Fruit fly (Drosophila melanogaster) whole organism, embryonic: ENCODE data around the gene Idh3g.

Experiments used
- Adf1 ChIP-seq: fragments of 200-800 bp; sonication (Bioruptor generic); IDR thresholded peaks from 2 replicates; pipeline ENCODE4 v1.3.6; 2022; ENCODE audit warnings: missing biosample characterization, missing genetic modification characterization
- B-H1 ChIP-seq: fragments of 200-800 bp; sonication (Bioruptor generic); IDR thresholded peaks from 3 replicates; pipeline ENCODE4 v1.3.6; 2022; ENCODE audit warnings: missing biosample characterization, missing genetic modification characterization
- CG10366 ChIP-seq: fragments of 200-800 bp; sonication (Bioruptor generic); IDR thresholded peaks from 2 replicates; pipeline ENCODE4 v1.3.6; 2022; ENCODE audit warnings: missing biosample characterization, missing genetic modification characterization
- CG10979 ChIP-seq: fragments of 200-800 bp; sonication (Bioruptor generic); optimal IDR thresholded peaks from 2 replicates; lab custom pipeline; 2018; ENCODE audit warnings: missing biosample characterization, mild to moderate bottlenecking, missing genetic modification characterization, moderate library complexity
- CG11723 ChIP-seq: fragments of 200-800 bp; sonication (Bioruptor generic); optimal IDR thresholded peaks from 2 replicates; lab custom pipeline; 2017; ENCODE audit warnings: missing biosample characterization, mild to moderate bottlenecking, missing genetic modification characterization
- CG12104 ChIP-seq: fragments of 200-800 bp; sonication (Bioruptor generic); optimal IDR thresholded peaks from 3 replicates; lab custom pipeline; 2016; ENCODE audit warnings: missing biosample characterization, missing genetic modification characterization
- CG12769 ChIP-seq: fragments of 200-800 bp; sonication (Bioruptor generic); optimal IDR thresholded peaks from 2 replicates; lab custom pipeline; 2019; ENCODE audit warnings: missing biosample characterization, mild to moderate bottlenecking, missing genetic modification characterization, moderate library complexity
- CG13296 ChIP-seq: fragments of 200-800 bp; sonication (Bioruptor generic); optimal IDR thresholded peaks from 3 replicates; lab custom pipeline; 2018; ENCODE audit warnings: missing biosample characterization, mild to moderate bottlenecking, missing genetic modification characterization
- CG14710 ChIP-seq: fragments of 200-800 bp; sonication (Bioruptor generic); optimal IDR thresholded peaks from 3 replicates; lab custom pipeline; 2019; ENCODE audit warnings: missing biosample characterization, mild to moderate bottlenecking, missing genetic modification characterization, moderate library complexity
- CG14965 ChIP-seq: fragments of 200-800 bp; sonication (Bioruptor generic); optimal IDR thresholded peaks from 2 replicates; lab custom pipeline; 2016; ENCODE audit warnings: missing biosample characterization, missing genetic modification characterization, borderline replicate concordance
- CG15514 ChIP-seq: fragments of 200-800 bp; sonication (Bioruptor generic); optimal IDR thresholded peaks from 3 replicates; lab custom pipeline; 2017; ENCODE audit warnings: missing biosample characterization, missing genetic modification characterization, mild to moderate bottlenecking, moderate library complexity, missing genetic modification reagents
- CG1792 ChIP-seq: fragments of 200-800 bp; sonication (Bioruptor generic); optimal IDR thresholded peaks from 2 replicates; lab custom pipeline; 2016; ENCODE audit warnings: missing biosample characterization, missing genetic modification characterization
- CG30431 ChIP-seq: fragments of 200-800 bp; sonication (Bioruptor generic); optimal IDR thresholded peaks from 2 replicates; lab custom pipeline; 2017; ENCODE audit warnings: missing biosample characterization, missing genetic modification characterization
- CG31388 ChIP-seq: fragments of 200-800 bp; sonication (Bioruptor generic); optimal IDR thresholded peaks from 2 replicates; lab custom pipeline; 2016; ENCODE audit warnings: missing biosample characterization, missing genetic modification characterization
- CG4282 ChIP-seq: fragments of 200-800 bp; sonication (Bioruptor generic); optimal IDR thresholded peaks from 2 replicates; lab custom pipeline; 2016; ENCODE audit warnings: missing biosample characterization, missing genetic modification characterization
- CG43689 ChIP-seq: fragments of 200-800 bp; sonication (Bioruptor generic); IDR thresholded peaks from 2 replicates; pipeline ENCODE4 v1.3.6; 2022; ENCODE audit warnings: missing biosample characterization, missing genetic modification characterization
- CG4404 ChIP-seq: fragments of 200-800 bp; sonication (Bioruptor generic); IDR thresholded peaks from 2 replicates; pipeline ENCODE4 v1.3.6; 2022; ENCODE audit warnings: missing biosample characterization, missing genetic modification characterization
- CG6175 ChIP-seq: fragments of 200-800 bp; sonication (Bioruptor generic); IDR thresholded peaks from 3 replicates; pipeline ENCODE4 v1.3.6; 2022; ENCODE audit warnings: missing biosample characterization, missing genetic modification characterization
- CG6654 ChIP-seq: fragments of 200-800 bp; sonication (Bioruptor generic); optimal IDR thresholded peaks from 2 replicates; lab custom pipeline; 2017; ENCODE audit warnings: missing biosample characterization, mild to moderate bottlenecking, missing genetic modification characterization
- CG9876 ChIP-seq: fragments of 200-800 bp; sonication (Bioruptor generic); optimal IDR thresholded peaks from 2 replicates; lab custom pipeline; 2016; ENCODE audit warnings: missing biosample characterization, missing genetic modification characterization
- CrebB ChIP-seq: fragments of 200-800 bp; sonication (Bioruptor generic); optimal IDR thresholded peaks from 3 replicates; lab custom pipeline; 2018; ENCODE audit warnings: missing biosample characterization, mild to moderate bottlenecking, missing genetic modification characterization
- D ChIP-seq, 2 experiments: fragments of 200-800 bp in 1 of 2; fragments of >200 bp in 1 of 2; sonication (Bioruptor generic) in 1 of 2; optimal IDR thresholded peaks; 2 replicates in 1 of 2; 3 replicates in 1 of 2; lab custom pipeline; 2017; ENCODE audit warnings: mild to moderate bottlenecking in 1 of 2, missing biosample characterization in 1 of 2, missing genetic modification characterization in 1 of 2, missing genetic modification reagents in 1 of 2
- Dfd ChIP-seq, 2 experiments: fragments of >200 bp; optimal IDR thresholded peaks; 2 replicates each; lab custom pipeline; 2017; ENCODE audit warnings: missing biosample characterization in 2 of 2, missing genetic modification characterization in 2 of 2
- Dref ChIP-seq: fragments of 200-800 bp; sonication (Bioruptor generic); IDR thresholded peaks from 2 replicates; pipeline ENCODE4 v1.3.6; 2022; ENCODE audit warnings: missing biosample characterization, missing genetic modification characterization
- Ets97D ChIP-seq: fragments of 200-800 bp; sonication (Bioruptor generic); optimal IDR thresholded peaks from 3 replicates; lab custom pipeline; 2016; ENCODE audit warnings: missing biosample characterization, missing genetic modification characterization
- Fer2 ChIP-seq: fragments of 200-800 bp; sonication (Bioruptor generic); optimal IDR thresholded peaks from 2 replicates; lab custom pipeline; 2018; ENCODE audit warnings: missing biosample characterization, mild to moderate bottlenecking, missing genetic modification characterization, moderate library complexity
- HLHmδ ChIP-seq: fragments of 200-800 bp; sonication (Bioruptor generic); optimal IDR thresholded peaks from 2 replicates; lab custom pipeline; 2018; ENCODE audit warnings: missing biosample characterization, mild to moderate bottlenecking, missing genetic modification characterization, moderate library complexity
- HmgZ ChIP-seq: fragments of 200-800 bp; sonication (Bioruptor generic); optimal IDR thresholded peaks from 2 replicates; lab custom pipeline; 2018; ENCODE audit warnings: missing biosample characterization, mild to moderate bottlenecking, missing genetic modification characterization
- Hr39 ChIP-seq: fragments of >200 bp; optimal IDR thresholded peaks from 2 replicates; lab custom pipeline; 2017
- Lhr ChIP-seq: fragments of 200-800 bp; sonication (Bioruptor generic); optimal IDR thresholded peaks from 3 replicates; lab custom pipeline; 2017; ENCODE audit warnings: mild to moderate bottlenecking, missing biosample characterization, missing genetic modification reagents, missing genetic modification characterization
- Max ChIP-seq: fragments of 200-800 bp; sonication (Bioruptor generic); optimal IDR thresholded peaks from 2 replicates; lab custom pipeline; 2016; ENCODE audit warnings: missing biosample characterization, mild to moderate bottlenecking, missing genetic modification characterization
- Side ChIP-seq: fragments of 200-800 bp; sonication (Bioruptor generic); optimal IDR thresholded peaks from 2 replicates; lab custom pipeline; 2016; ENCODE audit warnings: missing biosample characterization, missing genetic modification characterization
- Six4 ChIP-seq: fragments of 200-800 bp; sonication (Bioruptor generic); optimal IDR thresholded peaks from 2 replicates; lab custom pipeline; 2016; ENCODE audit warnings: missing biosample characterization, missing genetic modification characterization
- Trl ChIP-seq, 3 experiments: fragments of >200 bp in 2 of 3; fragments of 200-800 bp in 1 of 3; sonication (Bioruptor generic) in 1 of 3; optimal IDR thresholded peaks; 2 replicates in 1 of 3; 3 replicates in 2 of 3; lab custom pipeline; 2016 to 2017; ENCODE audit warnings: missing biosample characterization in 1 of 3, missing genetic modification characterization in 1 of 3
- br ChIP-seq: fragments of >200 bp; optimal IDR thresholded peaks from 2 replicates; lab custom pipeline; 2017
- cas ChIP-seq: fragments of 200-800 bp; sonication (Bioruptor generic); IDR thresholded peaks from 2 replicates; pipeline ENCODE4 v1.3.6; 2022; ENCODE audit warnings: missing biosample characterization, missing genetic modification characterization
- dan ChIP-seq: fragments of 200-800 bp; sonication (Bioruptor generic); IDR thresholded peaks from 2 replicates; pipeline ENCODE4 v1.3.6; 2022; ENCODE audit warnings: missing biosample characterization, missing genetic modification characterization
- dati ChIP-seq: fragments of 200-800 bp; sonication (Bioruptor generic); IDR thresholded peaks from 2 replicates; pipeline ENCODE4 v1.3.6; 2022; ENCODE audit warnings: missing biosample characterization, missing genetic modification characterization
- disco-r ChIP-seq: fragments of 200-800 bp; sonication (Bioruptor generic); optimal IDR thresholded peaks from 2 replicates; lab custom pipeline; 2016; ENCODE audit warnings: missing biosample characterization, missing genetic modification characterization
- gcm2 ChIP-seq: fragments of 200-800 bp; sonication (Bioruptor generic); optimal IDR thresholded peaks from 2 replicates; lab custom pipeline; 2016; ENCODE audit warnings: missing biosample characterization, missing genetic modification characterization
- kah ChIP-seq: fragments of 200-800 bp; sonication (Bioruptor generic); optimal IDR thresholded peaks from 2 replicates; lab custom pipeline; 2018; ENCODE audit warnings: missing biosample characterization, mild to moderate bottlenecking, missing genetic modification characterization
- ken ChIP-seq: fragments of 200-800 bp; sonication (Bioruptor generic); IDR thresholded peaks from 3 replicates; pipeline ENCODE4 v1.3.6; 2022; ENCODE audit warnings: missing biosample characterization, missing genetic modification characterization
- lov ChIP-seq, 2 experiments: fragments of 200-800 bp in 1 of 2; fragments of >200 bp in 1 of 2; sonication (Bioruptor generic) in 1 of 2; IDR thresholded peaks in 1 of 2; optimal IDR thresholded peaks in 1 of 2; 2 replicates in 1 of 2; 3 replicates in 1 of 2; pipeline versions ENCODE4 v1.3.6 to Lab custom; 2017 to 2022; ENCODE audit warnings: missing biosample characterization in 1 of 2, missing genetic modification characterization in 1 of 2
- luna ChIP-seq: fragments of 200-800 bp; sonication (Bioruptor generic); optimal IDR thresholded peaks from 2 replicates; lab custom pipeline; 2016; ENCODE audit warnings: missing biosample characterization, missing genetic modification characterization
- maf-S ChIP-seq: fragments of 200-800 bp; sonication (Bioruptor generic); optimal IDR thresholded peaks from 2 replicates; lab custom pipeline; 2016; ENCODE audit warnings: missing biosample characterization, missing genetic modification characterization
- mam ChIP-seq: fragments of 200-800 bp; sonication (Bioruptor generic); optimal IDR thresholded peaks from 3 replicates; lab custom pipeline; 2016; ENCODE audit warnings: missing biosample characterization, missing genetic modification characterization
- peb ChIP-seq: fragments of 200-800 bp; sonication (Bioruptor generic); IDR thresholded peaks from 2 replicates; pipeline ENCODE4 v1.3.6; 2022; ENCODE audit warnings: missing biosample characterization, missing genetic modification characterization
- salm ChIP-seq: fragments of 200-800 bp; sonication (Bioruptor generic); optimal IDR thresholded peaks from 2 replicates; lab custom pipeline; 2018; ENCODE audit warnings: missing biosample characterization, mild to moderate bottlenecking, missing genetic modification characterization
- tgo ChIP-seq: fragments of 200-800 bp; sonication (Bioruptor generic); IDR thresholded peaks from 3 replicates; pipeline ENCODE4 v1.3.6; 2022; ENCODE audit warnings: missing biosample characterization, missing genetic modification characterization
- twi ChIP-seq: fragments of 200-800 bp; optimal IDR thresholded peaks from 2 replicates; lab custom pipeline; 2019; ENCODE audit warnings: missing biosample characterization, mild to moderate bottlenecking, missing genetic modification characterization, moderate library complexity
- zf30C ChIP-seq: fragments of 200-800 bp; sonication (Bioruptor generic); optimal IDR thresholded peaks from 3 replicates; lab custom pipeline; 2018; ENCODE audit warnings: missing biosample characterization, mild to moderate bottlenecking, missing genetic modification characterization

Gene Idh3g

DNA sequence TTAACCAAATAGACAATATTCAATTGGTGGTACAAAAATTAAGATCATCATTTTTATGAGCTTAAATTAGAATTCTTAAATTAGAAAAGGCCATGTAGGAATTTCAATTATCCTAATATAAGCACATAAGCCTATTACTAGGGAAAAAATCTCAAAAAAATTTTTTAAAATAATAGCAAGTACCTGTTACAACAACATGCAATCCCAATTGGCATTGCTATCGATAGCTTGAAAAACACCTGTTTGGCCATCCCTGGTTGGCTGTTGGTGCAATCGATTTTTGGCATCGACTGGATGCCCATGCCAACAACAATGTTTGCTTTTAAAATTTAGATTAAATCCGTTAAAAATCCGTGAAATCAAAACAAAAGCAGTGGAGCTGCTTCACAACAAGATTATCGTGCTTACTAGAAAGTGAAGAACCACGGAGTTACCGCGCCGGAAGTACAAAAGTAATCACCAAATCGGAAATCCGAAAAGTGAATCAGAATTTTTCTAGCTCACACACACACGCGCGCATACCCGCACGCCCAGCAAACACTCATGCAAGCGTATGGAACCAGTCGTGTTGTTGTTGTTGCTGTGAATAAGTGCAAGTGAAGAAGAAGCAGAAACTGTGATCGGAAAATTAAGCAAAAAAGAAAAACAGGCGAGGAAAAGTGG, 19.0 kb upstream of the Idh3g start, which contains the start of gene RASSF8 (continued):
- TF ChIP-seq maf-S (GFP tag; lab: Kevin White, UChicago), result no peak
- TF ChIP-seq Hr39 (lab: Kevin White, UChicago), result no peak
- no peak for TF ChIP-seq CG43689 (GFP tag; lab: Robert Waterston, UW)
- TF ChIP-seq CG14710, result peak; percentile 40
- TF ChIP-seq br, result no peak
- peak; percentile 95 for TF ChIP-seq CG15514
- TF ChIP-seq dan (GFP tag; lab: Robert Waterston, UW), result no peak
- no peak for TF ChIP-seq disco-r (GFP tag; lab: Kevin White, UChicago)
- TF ChIP-seq twi (tag; lab: Kevin White, UChicago), result no peak
- no peak for TF ChIP-seq Trl (optimal IDR thresholded peaks at IDR 0.05; lab: Kevin White, UChicago)
- TF ChIP-seq Trl (GFP tag; optimal IDR thresholded peaks at IDR 0.05; lab: Kevin White, UChicago), result peak; percentile 20
- TF ChIP-seq CG6654 (GFP tag; lab: Kevin White, UChicago), result no peak
- TF ChIP-seq zf30C, result no peak
- TF ChIP-seq CG1792 (GFP tag; lab: Kevin White, UChicago), result no peak
- no peak for TF ChIP-seq lov (optimal IDR thresholded peaks at IDR 0.05; lab: Kevin White, UChicago)
- TF ChIP-seq lov (GFP tag; IDR thresholded peaks at IDR 0.05; lab: Robert Waterston, UW), result no peak
- TF ChIP-seq CG10366 (GFP tag; lab: Robert Waterston, UW), result peak; percentile 50; the same call in 1 of the 2 replicates
- no peak for TF ChIP-seq salm (tag; lab: Kevin White, UChicago)
- TF ChIP-seq HmgZ, result peak; percentile 48
- TF ChIP-seq B-H1, result no peak
- peak; percentile 9 for TF ChIP-seq Side
- TF ChIP-seq Lhr (GFP tag; lab: Kevin White, UChicago), result no peak
- TF ChIP-seq Adf1, result no peak
- TF ChIP-seq gcm2 (GFP tag; lab: Kevin White, UChicago), result no peak
- TF ChIP-seq CG11723 (GFP tag; lab: Kevin White, UChicago), result no peak
- TF ChIP-seq peb (GFP tag; lab: Robert Waterston, UW), result no peak
- TF ChIP-seq luna, result no peak
- no peak for TF ChIP-seq CG6175 (GFP tag; lab: Robert Waterston, UW)
- no peak for TF ChIP-seq Dfd (GFP tag; optimal IDR thresholded peaks at IDR 0.05; lab: Kevin White, UChicago)
- peak; percentile 31 for TF ChIP-seq Ets97D
- TF ChIP-seq HLHmδ (GFP tag; lab: Kevin White, UChicago), result no peak
- no peak for TF ChIP-seq CG31388
- TF ChIP-seq CG12769 (tag; lab: Kevin White, UChicago), result no peak
- TF ChIP-seq tgo (GFP tag; lab: Robert Waterston, UW), result no peak
- TF ChIP-seq D (optimal IDR thresholded peaks at IDR 0.05; lab: Kevin White, UChicago), result no peak
- no peak for TF ChIP-seq D (GFP tag; optimal IDR thresholded peaks at IDR 0.05; lab: Kevin White, UChicago)
- peak; percentile 46 for TF ChIP-seq kah (GFP tag; lab: Kevin White, UChicago)
- TF ChIP-seq CG13296 (GFP tag; lab: Kevin White, UChicago), result peak; percentile 4
- TF ChIP-seq Dref (GFP tag; lab: Robert Waterston, UW), result peak; percentile 94
- TF ChIP-seq Max (GFP tag; lab: Kevin White, UChicago), result no peak
- TF ChIP-seq CG12104, result no peak
- TF ChIP-seq Fer2 (tag; lab: Kevin White, UChicago), result no peak
- no peak for TF ChIP-seq ken (GFP tag; lab: Robert Waterston, UW)
- TF ChIP-seq CG10979 (tag; lab: Kevin White, UChicago), result no peak
- TF ChIP-seq CG30431 (GFP tag; lab: Kevin White, UChicago), result no peak
- TF ChIP-seq CG9876 (GFP tag; lab: Kevin White, UChicago), result no peak
- no peak for TF ChIP-seq CG14965
- TF ChIP-seq Six4 (GFP tag; lab: Kevin White, UChicago), result no peak
- TF ChIP-seq cas (GFP tag; lab: Robert Waterston, UW), result no peak
- TF ChIP-seq dati (GFP tag; lab: Robert Waterston, UW), result no peak
- TF ChIP-seq CrebB (tag; lab: Kevin White, UChicago), result no peak
- no peak for TF ChIP-seq CG4404 (GFP tag; lab: Robert Waterston, UW)
- no peak for TF ChIP-seq CG4282 (GFP tag; lab: Kevin White, UChicago)
- TF ChIP-seq mam (GFP tag; lab: Kevin White, UChicago), result peak; percentile 41
